Fruit fly (Drosophila melanogaster) whole organism, wandering third instar larva: ENCODE results near the gene Msp300.

Source experiments
- Abd-B ChIP-seq: fragments of >200 bp; optimal IDR thresholded peaks from 2 replicates; lab custom pipeline; 2017; ENCODE audit warnings: missing biosample characterization, missing genetic modification characterization
- CG9705 ChIP-seq: fragments of 200-800 bp; sonication (Bioruptor generic); optimal IDR thresholded peaks from 2 replicates; lab custom pipeline; 2018; ENCODE audit warnings: missing biosample characterization, mild to moderate bottlenecking, missing genetic modification characterization
- CrebA ChIP-seq: fragments of 200-800 bp; sonication (Bioruptor generic); optimal IDR thresholded peaks from 2 replicates; lab custom pipeline; 2016; ENCODE audit warnings: missing biosample characterization, mild to moderate bottlenecking, missing genetic modification characterization, borderline replicate concordance
- Dif ChIP-seq: fragments of 200-275, 200-300 bp; sonication (Bioruptor generic); optimal IDR thresholded peaks from 2 replicates; lab custom pipeline; 2018; ENCODE audit warnings: missing biosample characterization, missing genetic modification characterization; ENCODE audit not compliant: partially characterized antibody
- GATAd ChIP-seq: sonication (Bioruptor generic); optimal IDR thresholded peaks from 2 replicates; lab custom pipeline; 2016; ENCODE audit warnings: missing biosample characterization, missing genetic modification characterization
- Hnf4 ChIP-seq: fragments of 200-800 bp; sonication (Bioruptor generic); optimal IDR thresholded peaks from 2 replicates; lab custom pipeline; 2016; ENCODE audit warnings: missing biosample characterization, mild to moderate bottlenecking, missing genetic modification characterization
- Hr78 ChIP-seq: fragments of >200 bp; optimal IDR thresholded peaks from 2 replicates; lab custom pipeline; 2017; ENCODE audit warnings: missing biosample characterization, missing genetic modification characterization
- Hr83 ChIP-seq: fragments of 200-300 bp; sonication (Bioruptor generic); optimal IDR thresholded peaks from 2 replicates; lab custom pipeline; 2016; ENCODE audit warnings: missing biosample characterization, mild to moderate bottlenecking, missing genetic modification characterization, moderate library complexity; ENCODE audit not compliant: poor library complexity, severe bottlenecking
- Jra ChIP-seq: sonication (Bioruptor generic); optimal IDR thresholded peaks from 2 replicates; lab custom pipeline; 2016; ENCODE audit warnings: missing biosample characterization, missing genetic modification characterization
- Mio ChIP-seq: sonication (Bioruptor generic); optimal IDR thresholded peaks from 2 replicates; lab custom pipeline; 2016; ENCODE audit warnings: missing biosample characterization, missing genetic modification characterization
- Myc ChIP-seq: fragments of >200 bp; optimal IDR thresholded peaks from 2 replicates; lab custom pipeline; 2017
- N ChIP-seq: fragments of >200 bp; optimal IDR thresholded peaks from 2 replicates; lab custom pipeline; 2018; ENCODE audit warnings: missing biosample characterization, missing external identifiers, missing genetic modification characterization
- OdsH ChIP-seq: fragments of 200-800 bp; sonication (Bioruptor generic); optimal IDR thresholded peaks from 2 replicates; lab custom pipeline; 2016; ENCODE audit warnings: missing biosample characterization, mild to moderate bottlenecking, missing genetic modification characterization
- Rel ChIP-seq, 2 experiments: fragments of 200-800 bp; sonication (Bioruptor generic) in 1 of 2; optimal IDR thresholded peaks; 2 replicates in 1 of 2; 3 replicates in 1 of 2; lab custom pipeline; 2016 to 2019; ENCODE audit warnings: mild to moderate bottlenecking in 2 of 2, missing biosample characterization in 2 of 2, missing genetic modification characterization in 2 of 2, moderate library complexity in 1 of 2
- Sp1 ChIP-seq: fragments of 200-800 bp; sonication (Bioruptor generic); optimal IDR thresholded peaks from 3 replicates; lab custom pipeline; 2019; ENCODE audit warnings: missing biosample characterization, mild to moderate bottlenecking, missing genetic modification characterization, moderate library complexity
- Vsx2 ChIP-seq: fragments of 200-300, 225-300 bp; sonication (Bioruptor generic); optimal IDR thresholded peaks from 2 replicates; lab custom pipeline; 2018; ENCODE audit warnings: missing biosample characterization, missing genetic modification characterization; ENCODE audit not compliant: partially characterized antibody
- br ChIP-seq: fragments of 200-800 bp; sonication (Bioruptor generic); optimal IDR thresholded peaks from 2 replicates; lab custom pipeline; 2016; ENCODE audit warnings: missing biosample characterization, missing genetic modification characterization
- brk ChIP-seq: fragments of 200-800 bp; sonication (Bioruptor generic); optimal IDR thresholded peaks from 2 replicates; lab custom pipeline; 2016; ENCODE audit warnings: missing biosample characterization, mild to moderate bottlenecking, missing genetic modification characterization
- dl ChIP-seq, 2 experiments: fragments of 175-275, 200-275 bp in 1 of 2; fragments of 200-275 bp in 1 of 2; sonication (Bioruptor generic); optimal IDR thresholded peaks; lab custom pipeline; 2018; ENCODE audit warnings: mild to moderate bottlenecking in 2 of 2, missing biosample characterization in 2 of 2, missing genetic modification characterization in 2 of 2, moderate library complexity in 2 of 2; ENCODE audit not compliant: partially characterized antibody in 2 of 2, insufficient read depth in 1 of 2
- dmrt93B ChIP-seq: fragments of 200-800 bp; sonication (Bioruptor generic); optimal IDR thresholded peaks from 2 replicates; lab custom pipeline; 2018; ENCODE audit warnings: missing biosample characterization, mild to moderate bottlenecking, missing genetic modification characterization
- dsf ChIP-seq: sonication (Bioruptor generic); optimal IDR thresholded peaks from 2 replicates; lab custom pipeline; 2016; ENCODE audit warnings: missing biosample characterization, missing genetic modification characterization, borderline replicate concordance
- ey ChIP-seq: fragments of 200-800 bp; sonication (Bioruptor generic); optimal IDR thresholded peaks from 2 replicates; lab custom pipeline; 2016; ENCODE audit warnings: missing biosample characterization, missing genetic modification characterization
- foxo ChIP-seq, 2 experiments: fragments of 200-800 bp; sonication (Bioruptor generic); optimal IDR thresholded peaks; 2 replicates in 1 of 2; 3 replicates in 1 of 2; lab custom pipeline; 2016 to 2017; ENCODE audit warnings: missing biosample characterization in 2 of 2, missing genetic modification characterization in 2 of 2
- fru ChIP-seq: fragments of 200-800 bp; sonication (Bioruptor generic); optimal IDR thresholded peaks from 3 replicates; lab custom pipeline; 2016; ENCODE audit warnings: missing biosample characterization, mild to moderate bottlenecking, missing genetic modification characterization
- h ChIP-seq: fragments of 200-800 bp; sonication (Bioruptor generic); optimal IDR thresholded peaks from 3 replicates; lab custom pipeline; 2016; ENCODE audit warnings: missing biosample characterization, mild to moderate bottlenecking, missing genetic modification characterization
- jim ChIP-seq: fragments of 175-275, 200-325 bp; sonication (Bioruptor generic); optimal IDR thresholded peaks from 2 replicates; lab custom pipeline; 2016; ENCODE audit warnings: missing biosample characterization, mild to moderate bottlenecking, missing genetic modification characterization
- pan ChIP-seq: fragments of >200 bp; optimal IDR thresholded peaks from 2 replicates; lab custom pipeline; 2017
- psq ChIP-seq: fragments of 200-800 bp; sonication (Bioruptor generic); optimal IDR thresholded peaks from 3 replicates; lab custom pipeline; 2017; ENCODE audit warnings: missing biosample characterization, mild to moderate bottlenecking, missing genetic modification characterization, moderate library complexity
- rgr ChIP-seq: fragments of 200-800 bp; sonication (Bioruptor generic); optimal IDR thresholded peaks from 3 replicates; lab custom pipeline; 2016; ENCODE audit warnings: missing biosample characterization, mild to moderate bottlenecking, missing genetic modification characterization
- sage ChIP-seq: fragments of 200-800 bp; sonication (Bioruptor generic); optimal IDR thresholded peaks from 2 replicates; lab custom pipeline; 2016; ENCODE audit warnings: missing biosample characterization, mild to moderate bottlenecking, missing genetic modification characterization
- tai ChIP-seq: sonication (Bioruptor generic); optimal IDR thresholded peaks from 2 replicates; lab custom pipeline; 2016; ENCODE audit warnings: missing biosample characterization, missing genetic modification characterization
- usp ChIP-seq: fragments of >200 bp; optimal IDR thresholded peaks from 2 replicates; lab custom pipeline; 2017; ENCODE audit warnings: missing biosample characterization, missing genetic modification characterization
- woc ChIP-seq: sonication (Bioruptor generic); optimal IDR thresholded peaks from 2 replicates; lab custom pipeline; 2016; ENCODE audit warnings: missing biosample characterization, mild to moderate bottlenecking, missing genetic modification characterization

Gene Msp300

DNA sequence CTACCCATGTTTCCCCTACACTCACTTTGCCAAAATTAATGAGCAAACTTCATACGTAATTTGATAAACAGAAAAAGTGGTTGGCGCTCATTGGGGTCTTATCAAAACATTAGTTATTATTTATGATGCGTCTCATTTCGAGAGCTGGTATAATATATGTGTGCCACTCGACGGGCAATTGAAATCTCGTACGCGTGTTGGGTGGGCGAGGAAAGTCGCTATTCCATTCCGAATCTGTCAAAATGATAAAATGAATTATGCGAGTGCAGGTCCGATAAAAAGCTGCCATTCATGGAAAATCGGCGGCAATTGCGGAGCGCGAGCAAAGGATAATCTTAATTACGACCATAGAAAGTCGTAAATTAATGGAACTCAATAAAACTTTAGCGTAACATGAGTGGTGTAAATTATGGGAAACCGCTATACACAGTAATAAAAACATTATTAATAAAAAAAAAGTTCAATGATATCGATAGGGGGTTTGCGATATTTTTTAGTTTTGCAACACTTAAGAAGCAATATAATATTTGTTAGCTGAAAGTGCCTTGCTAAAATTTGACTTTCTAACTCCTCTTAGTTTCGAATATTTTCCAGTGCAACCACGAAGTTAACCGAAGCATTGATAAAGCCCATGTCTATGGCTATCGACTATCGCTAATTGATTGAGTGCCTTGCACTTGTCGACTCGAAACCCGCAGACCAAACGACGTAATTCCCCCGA, 141.7 kb downstream of the Msp300 start (continued):
- no peak for TF ChIP-seq CG9705 (GFP tag; lab: Kevin White, UChicago)
- no peak for TF ChIP-seq dsf
- TF ChIP-seq woc (GFP tag; lab: Kevin White, UChicago), result no peak
- peak; percentile 52 for TF ChIP-seq ey
- no peak for TF ChIP-seq Vsx2 (GFP tag; lab: Kevin White, UChicago)
- no peak for TF ChIP-seq pan (lab: Kevin White, UChicago)
- peak; percentile 45 for TF ChIP-seq brk (GFP tag; lab: Kevin White, UChicago)
- TF ChIP-seq tai (GFP tag; lab: Kevin White, UChicago), result no peak
- TF ChIP-seq Jra (GFP tag; lab: Kevin White, UChicago), result no peak
- no peak for TF ChIP-seq Hr78 (GFP tag; lab: Kevin White, UChicago)
- TF ChIP-seq Abd-B (GFP tag; lab: Kevin White, UChicago), result no peak
- TF ChIP-seq br (GFP tag; lab: Kevin White, UChicago), result peak; percentile 22
- TF ChIP-seq rgr, result peak; percentile 67

- TF ChIP-seq CrebA (GFP tag; lab: Kevin White, UChicago) (no peak), Dif (GFP tag; lab: Kevin White, UChicago) (no peak), fru (peak; percentile 25), CG9705 (GFP tag; lab: Kevin White, UChicago) (no peak), OdsH (GFP tag; lab: Kevin White, UChicago) (peak; percentile 5), foxo (GFP tag; optimal IDR thresholded peaks at IDR 0.05; lab: Kevin White, UChicago) (peak in 1 of 2 experiments; percentile 45), N (GFP tag; lab: Kevin White, UChicago) (no peak), br (GFP tag; lab: Kevin White, UChicago) (peak; percentile 27), sage (GFP tag; lab: Kevin White, UChicago) (no peak), Sp1 (GFP tag; lab: Kevin White, UChicago) (peak; percentile 14), GATAd (GFP tag; lab: Kevin White, UChicago) (no peak), Hnf4 (no peak), h (peak; percentile 13), rgr (peak; percentile 47), dmrt93B (GFP tag; lab: Kevin White, UChicago) (no peak), psq (GFP tag; lab: Kevin White, UChicago) (peak; percentile 15), usp (GFP tag; lab: Kevin White, UChicago) (no peak), dsf (no peak), Jra (GFP tag; lab: Kevin White, UChicago) (no peak), jim (GFP tag; lab: Kevin White, UChicago) (no peak)
Observed at dm6 chr2L:5245363-5245892, 144.8 kb downstream of the Msp300 start.

DNA sequence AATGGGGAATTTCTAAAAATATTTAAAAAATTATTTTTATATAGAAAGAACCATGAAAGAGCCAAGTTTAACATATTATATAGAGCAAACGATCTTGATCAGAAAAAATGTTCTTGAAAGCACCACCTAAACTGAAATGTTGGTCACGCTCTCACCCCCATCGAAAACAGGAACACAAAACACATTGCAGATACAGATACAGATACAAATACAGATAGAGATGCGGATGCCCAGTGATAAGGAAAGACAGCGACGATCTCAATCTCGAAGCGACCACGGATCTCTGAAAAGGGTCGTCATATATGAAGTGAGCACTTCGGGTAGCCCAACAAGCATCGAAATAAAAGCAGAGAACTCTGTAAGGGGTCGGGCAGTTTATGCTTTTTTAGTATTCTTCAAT, 146.7 kb downstream of the Msp300 start:
- TF ChIP-seq Abd-B (GFP tag; lab: Kevin White, UChicago) (no peak), foxo (GFP tag; optimal IDR thresholded peaks at IDR 0.05; lab: Kevin White, UChicago) (peak in 1 of 2 experiments; percentile 11), fru (peak; percentile 26), psq (GFP tag; lab: Kevin White, UChicago) (peak; percentile 17), h (peak; percentile 17), rgr (peak; percentile 15)

DNA sequence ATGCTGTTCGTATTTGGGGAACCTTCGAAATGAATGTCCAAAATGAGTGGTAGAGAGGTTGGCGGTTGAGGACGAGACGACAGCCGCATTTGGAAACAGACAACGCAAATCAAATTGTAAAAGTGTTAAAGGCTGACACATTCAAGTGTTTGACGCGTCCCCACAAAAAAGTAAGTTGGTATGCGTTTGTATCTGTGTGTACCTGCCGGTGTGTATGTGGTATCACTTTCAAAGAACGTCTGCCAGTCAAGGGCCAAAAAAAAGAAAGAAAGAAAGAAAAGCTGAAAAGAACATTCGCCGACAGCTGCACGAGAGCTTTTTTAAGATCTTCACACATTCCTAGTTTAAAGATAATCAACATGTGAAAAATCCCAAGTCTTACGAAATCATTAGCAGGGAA, 147.1 kb downstream of the Msp300 start:
- TF ChIP-seq Mio (no peak), Hr83 (GFP tag; lab: Kevin White, UChicago) (no peak), dmrt93B (GFP tag; lab: Kevin White, UChicago) (no peak), N (GFP tag; lab: Kevin White, UChicago) (no peak), Rel (GFP tag; optimal IDR thresholded peaks at IDR 0.05; lab: Kevin White, UChicago) (no peak), Rel (tag; optimal IDR thresholded peaks at IDR 0.05; lab: Kevin White, UChicago) (no peak), pan (lab: Kevin White, UChicago) (no peak), fru (no peak), Myc (no peak), brk (GFP tag; lab: Kevin White, UChicago) (no peak), dl (GFP tag; optimal IDR thresholded peaks at IDR 0.05; lab: Kevin White, UChicago; ENCODE audit: insufficient read depth in 1 of 2, partially characterized antibody in 2 of 2) (no peak), GATAd (GFP tag; lab: Kevin White, UChicago) (no peak), woc (GFP tag; lab: Kevin White, UChicago) (no peak), Vsx2 (GFP tag; lab: Kevin White, UChicago) (no peak)
